Fruit fly (Drosophila melanogaster) whole organism, embryonic: ENCODE results near the gene CG5388.

Experiments
- Aef1 ChIP-seq: fragments of 200-800 bp; sonication (Bioruptor generic); IDR thresholded peaks from 3 replicates; pipeline ENCODE4 v1.3.6; 2022; ENCODE audit warnings: missing biosample characterization, missing genetic modification characterization
- Blimp-1 ChIP-seq: fragments of 200-800 bp; sonication (Bioruptor generic); optimal IDR thresholded peaks from 3 replicates; lab custom pipeline; 2018; ENCODE audit warnings: missing biosample characterization, missing genetic modification characterization, mild to moderate bottlenecking, moderate library complexity, missing genetic modification reagents
- Bteb2 ChIP-seq: fragments of 200-800 bp; sonication (Bioruptor generic); optimal IDR thresholded peaks from 2 replicates; lab custom pipeline; 2016; ENCODE audit warnings: missing biosample characterization, missing genetic modification characterization
- CG10147 ChIP-seq: fragments of 200-800 bp; sonication (Bioruptor generic); optimal IDR thresholded peaks from 2 replicates; lab custom pipeline; 2019; ENCODE audit warnings: missing biosample characterization, mild to moderate bottlenecking, missing genetic modification characterization, moderate library complexity
- CG10209 ChIP-seq: fragments of 200-800 bp; sonication (Bioruptor generic); optimal IDR thresholded peaks from 3 replicates; lab custom pipeline; 2017; ENCODE audit warnings: missing biosample characterization, mild to moderate bottlenecking, missing genetic modification characterization, missing genetic modification reagents
- CG10979 ChIP-seq: fragments of 200-800 bp; sonication (Bioruptor generic); optimal IDR thresholded peaks from 2 replicates; lab custom pipeline; 2018; ENCODE audit warnings: missing biosample characterization, mild to moderate bottlenecking, missing genetic modification characterization, moderate library complexity
- CG1233 ChIP-seq: fragments of 200-800 bp; sonication (Bioruptor generic); optimal IDR thresholded peaks from 4 replicates; lab custom pipeline; 2018; ENCODE audit warnings: missing biosample characterization, mild to moderate bottlenecking, missing genetic modification characterization
- CG12659 ChIP-seq: fragments of 200-800 bp; sonication (Bioruptor generic); optimal IDR thresholded peaks from 3 replicates; lab custom pipeline; 2017; ENCODE audit warnings: mild to moderate bottlenecking, missing biosample characterization, missing genetic modification reagents, missing genetic modification characterization
- CG13296 ChIP-seq: fragments of 200-800 bp; sonication (Bioruptor generic); optimal IDR thresholded peaks from 3 replicates; lab custom pipeline; 2018; ENCODE audit warnings: missing biosample characterization, mild to moderate bottlenecking, missing genetic modification characterization
- CG13424 ChIP-seq: fragments of 200-800 bp; sonication (Bioruptor generic); optimal IDR thresholded peaks from 2 replicates; lab custom pipeline; 2019; ENCODE audit warnings: missing biosample characterization, mild to moderate bottlenecking, missing genetic modification characterization, moderate library complexity
- CG17829 ChIP-seq: fragments of 200-800 bp; optimal IDR thresholded peaks from 2 replicates; lab custom pipeline; 2019; ENCODE audit warnings: missing biosample characterization, mild to moderate bottlenecking, missing genetic modification characterization, moderate library complexity
- CG18476 ChIP-seq: fragments of 200-800 bp; sonication (Bioruptor generic); optimal IDR thresholded peaks from 2 replicates; lab custom pipeline; 2016; ENCODE audit warnings: missing biosample characterization, mild to moderate bottlenecking, missing genetic modification characterization
- CG2120 ChIP-seq: fragments of 200-800 bp; sonication (Bioruptor generic); optimal IDR thresholded peaks from 3 replicates; lab custom pipeline; 2016; ENCODE audit warnings: missing biosample characterization, missing genetic modification characterization
- CG2875 ChIP-seq: fragments of 200-800 bp; sonication (Bioruptor generic); optimal IDR thresholded peaks from 2 replicates; lab custom pipeline; 2017; ENCODE audit warnings: missing biosample characterization, mild to moderate bottlenecking, missing genetic modification characterization, missing genetic modification reagents
- CG30020 ChIP-seq: fragments of 200-800 bp; optimal IDR thresholded peaks from 2 replicates; lab custom pipeline; 2019; ENCODE audit warnings: missing biosample characterization, mild to moderate bottlenecking, missing genetic modification characterization, moderate library complexity
- CG3281 ChIP-seq: fragments of 200-800 bp; sonication (Bioruptor generic); optimal IDR thresholded peaks from 3 replicates; lab custom pipeline; 2017; ENCODE audit warnings: missing biosample characterization, mild to moderate bottlenecking, missing genetic modification characterization
- CG34422 ChIP-seq: fragments of 200-800 bp; sonication (Bioruptor generic); IDR thresholded peaks from 3 replicates; pipeline ENCODE4 v1.3.6; 2022; ENCODE audit warnings: missing biosample characterization, missing genetic modification characterization
- CG4282 ChIP-seq: fragments of 200-800 bp; sonication (Bioruptor generic); optimal IDR thresholded peaks from 2 replicates; lab custom pipeline; 2016; ENCODE audit warnings: missing biosample characterization, missing genetic modification characterization
- CG4617 ChIP-seq: fragments of 200-800 bp; sonication (Bioruptor generic); optimal IDR thresholded peaks from 3 replicates; lab custom pipeline; 2016; ENCODE audit warnings: missing biosample characterization, missing genetic modification characterization, borderline replicate concordance
- CG7839 ChIP-seq: fragments of 200-800 bp; sonication (Bioruptor generic); optimal IDR thresholded peaks from 3 replicates; lab custom pipeline; 2018; ENCODE audit warnings: missing biosample characterization, mild to moderate bottlenecking, missing genetic modification characterization, moderate library complexity
- CG8388 ChIP-seq: fragments of 200-800 bp; sonication (Bioruptor generic); optimal IDR thresholded peaks from 2 replicates; lab custom pipeline; 2019; ENCODE audit warnings: missing biosample characterization, mild to moderate bottlenecking, missing genetic modification characterization, moderate library complexity
- CG9817 ChIP-seq: fragments of 200-800 bp; sonication (Bioruptor generic); optimal IDR thresholded peaks from 2 replicates; lab custom pipeline; 2018; ENCODE audit warnings: missing biosample characterization, mild to moderate bottlenecking, missing genetic modification characterization, moderate library complexity
- CrebB ChIP-seq: fragments of 200-800 bp; sonication (Bioruptor generic); optimal IDR thresholded peaks from 3 replicates; lab custom pipeline; 2018; ENCODE audit warnings: missing biosample characterization, mild to moderate bottlenecking, missing genetic modification characterization
- D19A ChIP-seq: fragments of 200-800 bp; optimal IDR thresholded peaks from 3 replicates; lab custom pipeline; 2019; ENCODE audit warnings: missing biosample characterization, mild to moderate bottlenecking, missing genetic modification characterization, moderate library complexity
- D19B ChIP-seq: fragments of 200-800 bp; sonication (Bioruptor generic); optimal IDR thresholded peaks from 2 replicates; lab custom pipeline; 2017; ENCODE audit warnings: missing biosample characterization, mild to moderate bottlenecking, missing genetic modification characterization
- Dad ChIP-seq: fragments of 200-800 bp; sonication (Bioruptor generic); optimal IDR thresholded peaks from 3 replicates; lab custom pipeline; 2016; ENCODE audit warnings: missing biosample characterization, missing genetic modification characterization
- Ets97D ChIP-seq: fragments of 200-800 bp; sonication (Bioruptor generic); optimal IDR thresholded peaks from 3 replicates; lab custom pipeline; 2016; ENCODE audit warnings: missing biosample characterization, missing genetic modification characterization
- Nf-YA ChIP-seq: fragments of 200-800 bp; sonication (Bioruptor generic); IDR thresholded peaks from 2 replicates; pipeline ENCODE4 v1.3.6; 2022; ENCODE audit warnings: missing biosample characterization, missing genetic modification characterization
- Oli ChIP-seq: fragments of 200-800 bp; sonication (Bioruptor generic); optimal IDR thresholded peaks from 2 replicates; lab custom pipeline; 2018; ENCODE audit warnings: missing biosample characterization, mild to moderate bottlenecking, missing genetic modification characterization, moderate library complexity
- Opbp ChIP-seq: fragments of 200-800 bp; sonication (Bioruptor generic); IDR thresholded peaks from 3 replicates; pipeline ENCODE4 v1.3.6; 2022; ENCODE audit warnings: missing biosample characterization, missing genetic modification characterization; ENCODE audit not compliant: partially characterized antibody
- bbx ChIP-seq: fragments of 200-800 bp; sonication (Bioruptor generic); IDR thresholded peaks from 2 replicates; pipeline ENCODE4 v1.3.6; 2022; ENCODE audit warnings: missing biosample characterization, missing genetic modification characterization; ENCODE audit not compliant: partially characterized antibody
- cg ChIP-seq: fragments of 200-800 bp; sonication (Bioruptor generic); optimal IDR thresholded peaks from 3 replicates; lab custom pipeline; 2019; ENCODE audit warnings: missing biosample characterization, mild to moderate bottlenecking, missing genetic modification characterization, moderate library complexity
- en ChIP-seq: fragments of 200-800 bp; sonication (Bioruptor generic); optimal IDR thresholded peaks from 2 replicates; lab custom pipeline; 2016; ENCODE audit warnings: missing biosample characterization, missing genetic modification characterization
- exex ChIP-seq: fragments of 200-800 bp; sonication (Bioruptor generic); optimal IDR thresholded peaks from 4 replicates; lab custom pipeline; 2018; ENCODE audit warnings: missing biosample characterization, mild to moderate bottlenecking, missing genetic modification characterization, moderate library complexity
- eyg ChIP-seq: fragments of 200-800 bp; sonication (Bioruptor generic); optimal IDR thresholded peaks from 3 replicates; lab custom pipeline; 2016; ENCODE audit warnings: missing biosample characterization, missing genetic modification characterization
- hbn ChIP-seq: fragments of 200-800 bp; sonication (Bioruptor generic); IDR thresholded peaks from 2 replicates; pipeline ENCODE4 v1.3.6; 2022; ENCODE audit warnings: missing biosample characterization, missing genetic modification characterization; ENCODE audit not compliant: partially characterized antibody
- jing ChIP-seq: fragments of 200-800 bp; sonication (Bioruptor generic); optimal IDR thresholded peaks from 2 replicates; lab custom pipeline; 2018; ENCODE audit warnings: missing biosample characterization, mild to moderate bottlenecking, missing genetic modification characterization
- klu ChIP-seq: fragments of 200-800 bp; sonication (Bioruptor generic); IDR thresholded peaks from 2 replicates; pipeline ENCODE4 v1.3.6; 2022; ENCODE audit warnings: missing biosample characterization, missing genetic modification characterization
- lab ChIP-seq: fragments of 200-800 bp; sonication (Bioruptor generic); optimal IDR thresholded peaks from 3 replicates; lab custom pipeline; 2017; ENCODE audit warnings: missing biosample characterization, missing genetic modification characterization, mild to moderate bottlenecking, moderate library complexity, missing genetic modification reagents
- mld ChIP-seq: fragments of 200-800 bp; sonication (Bioruptor generic); IDR thresholded peaks from 3 replicates; pipeline ENCODE4 v1.3.6; 2022; ENCODE audit warnings: missing biosample characterization, missing genetic modification characterization; ENCODE audit not compliant: partially characterized antibody
- oc ChIP-seq: fragments of 200-800 bp; sonication (Bioruptor generic); optimal IDR thresholded peaks from 2 replicates; lab custom pipeline; 2018; ENCODE audit warnings: missing biosample characterization, mild to moderate bottlenecking, missing genetic modification characterization, moderate library complexity
- peb ChIP-seq: fragments of 200-800 bp; sonication (Bioruptor generic); IDR thresholded peaks from 2 replicates; pipeline ENCODE4 v1.3.6; 2022; ENCODE audit warnings: missing biosample characterization, missing genetic modification characterization
- phol ChIP-seq: fragments of 200-800 bp; sonication (Bioruptor generic); optimal IDR thresholded peaks from 3 replicates; lab custom pipeline; 2018; ENCODE audit warnings: missing biosample characterization, mild to moderate bottlenecking, missing genetic modification characterization, moderate library complexity
- run ChIP-seq: fragments of 200-800 bp; sonication (Bioruptor generic); optimal IDR thresholded peaks from 3 replicates; lab custom pipeline; 2018; ENCODE audit warnings: missing biosample characterization, mild to moderate bottlenecking, missing genetic modification characterization
- sug ChIP-seq: fragments of 200-800 bp; optimal IDR thresholded peaks from 2 replicates; lab custom pipeline; 2019; ENCODE audit warnings: missing biosample characterization, mild to moderate bottlenecking, missing genetic modification characterization, moderate library complexity
- twi ChIP-seq: fragments of 200-800 bp; optimal IDR thresholded peaks from 2 replicates; lab custom pipeline; 2019; ENCODE audit warnings: missing biosample characterization, mild to moderate bottlenecking, missing genetic modification characterization, moderate library complexity
- wor ChIP-seq: fragments of 200-800 bp; sonication (Bioruptor generic); IDR thresholded peaks from 2 replicates; pipeline ENCODE4 v1.3.6; 2022; ENCODE audit warnings: missing biosample characterization, missing genetic modification characterization

The CG5388 gene

dm6 chr3R:22367126-22368076 is 27.3 kb upstream of the CG5388 start, which contains the start of the genes Polr3F and PyK (continued):
- peak; percentile 52 for TF ChIP-seq CG2120
- TF ChIP-seq Opbp (GFP tag; lab: Robert Waterston, UW) = no peak
- peak; percentile 25 for TF ChIP-seq cg (GFP tag; lab: Kevin White, UChicago)
- no peak for TF ChIP-seq wor (GFP tag; lab: Robert Waterston, UW)
- TF ChIP-seq Nf-YA = no peak
- peak; percentile 26 for TF ChIP-seq CG17829 (tag; lab: Kevin White, UChicago)
- TF ChIP-seq exex (tag; lab: Kevin White, UChicago) = peak; percentile 10
- peak; percentile 8 for TF ChIP-seq Dad (GFP tag; lab: Kevin White, UChicago)
- TF ChIP-seq CG9817 = peak; percentile 7
- peak; percentile 53 for TF ChIP-seq CG12659 (GFP tag; lab: Kevin White, UChicago)
- no peak for TF ChIP-seq peb (GFP tag; lab: Robert Waterston, UW)
- peak; percentile 36 for TF ChIP-seq Ets97D (GFP tag; lab: Kevin White, UChicago)
- peak; percentile 47 for TF ChIP-seq phol (tag; lab: Kevin White, UChicago)
- peak; percentile 12; the same call in 1 of the 3 replicates for TF ChIP-seq Aef1 (GFP tag; lab: Robert Waterston, UW)
- TF ChIP-seq run (tag; lab: Kevin White, UChicago) = no peak
- TF ChIP-seq D19B = peak; percentile 6
- TF ChIP-seq twi = peak; percentile 9
- TF ChIP-seq CG8388 (GFP tag; lab: Kevin White, UChicago) = peak; percentile 38
- peak; percentile 7 for TF ChIP-seq D19A
- TF ChIP-seq oc (tag; lab: Kevin White, UChicago) = no peak
- TF ChIP-seq hbn (GFP tag; lab: Robert Waterston, UW) = 0 out of 2 replicates have a peak, but pooled peaks have one; percentile 36
- no peak for TF ChIP-seq en
- no peak for TF ChIP-seq jing (GFP tag; lab: Kevin White, UChicago)
- peak; percentile 1 for TF ChIP-seq CG10979
- TF ChIP-seq Blimp-1 = peak; percentile 52
- TF ChIP-seq klu (GFP tag; lab: Robert Waterston, UW) = no peak
- TF ChIP-seq CG1233 (GFP tag; lab: Kevin White, UChicago) = no peak
- 0 out of 3 replicates have a peak, but pooled peaks have one; percentile 24 for TF ChIP-seq mld
- peak; percentile 6 for TF ChIP-seq Bteb2 (GFP tag; lab: Kevin White, UChicago)
- peak; percentile 4 for TF ChIP-seq CG13296 (GFP tag; lab: Kevin White, UChicago)
- no peak for TF ChIP-seq CG10209 (GFP tag; lab: Kevin White, UChicago)
- no peak for TF ChIP-seq CG2875 (GFP tag; lab: Kevin White, UChicago)
- no peak for TF ChIP-seq CG4282
- peak; percentile 46 for TF ChIP-seq CG13424 (tag; lab: Kevin White, UChicago)
- TF ChIP-seq CG18476 (GFP tag; lab: Kevin White, UChicago) = peak; percentile 24
- peak; percentile 44 for TF ChIP-seq sug (tag; lab: Kevin White, UChicago)
- TF ChIP-seq Oli (tag; lab: Kevin White, UChicago) = no peak
- peak; percentile 14 for TF ChIP-seq CG10147
- no peak for TF ChIP-seq CG3281 (GFP tag; lab: Kevin White, UChicago)
- TF ChIP-seq CG34422 (GFP tag; lab: Robert Waterston, UW) = 0 out of 3 replicates have a peak, but pooled peaks have one; percentile 1
- TF ChIP-seq CG4617 (GFP tag; lab: Kevin White, UChicago) = peak; percentile 30
- peak; percentile 43 for TF ChIP-seq lab (GFP tag; lab: Kevin White, UChicago)
- TF ChIP-seq CG7839 (tag; lab: Kevin White, UChicago) = peak; percentile 28
- no peak for TF ChIP-seq CrebB (tag; lab: Kevin White, UChicago)
- no peak for TF ChIP-seq eyg (GFP tag; lab: Kevin White, UChicago)
- TF ChIP-seq CG30020 = peak; percentile 38
- no peak for TF ChIP-seq bbx (GFP tag; lab: Robert Waterston, UW)
